Fruit fly (Drosophila melanogaster) whole organism, wandering third instar larva: ENCODE results near the gene CG31778.
A peak's percentile ranks its signal among the peaks of the same experiment; 100 is the strongest.

Experiments used
- Abd-B ChIP-seq: fragments of >200 bp; optimal IDR thresholded peaks from 2 replicates; lab custom pipeline; 2017; ENCODE audit warnings: missing biosample characterization, missing genetic modification characterization
- CG32264 ChIP-seq: fragments of 200-800 bp; sonication (Bioruptor generic); optimal IDR thresholded peaks from 2 replicates; lab custom pipeline; 2016; ENCODE audit warnings: missing biosample characterization, missing genetic modification characterization
- CG9705 ChIP-seq: fragments of 200-800 bp; sonication (Bioruptor generic); optimal IDR thresholded peaks from 2 replicates; lab custom pipeline; 2018; ENCODE audit warnings: missing biosample characterization, mild to moderate bottlenecking, missing genetic modification characterization
- Dfd ChIP-seq: fragments of >200 bp; optimal IDR thresholded peaks from 2 replicates; lab custom pipeline; 2017; ENCODE audit warnings: missing biosample characterization, missing genetic modification characterization
- Dif ChIP-seq: fragments of 200-275, 200-300 bp; sonication (Bioruptor generic); optimal IDR thresholded peaks from 2 replicates; lab custom pipeline; 2018; ENCODE audit warnings: missing biosample characterization, missing genetic modification characterization; ENCODE audit not compliant: partially characterized antibody
- GATAd ChIP-seq: sonication (Bioruptor generic); optimal IDR thresholded peaks from 2 replicates; lab custom pipeline; 2016; ENCODE audit warnings: missing biosample characterization, missing genetic modification characterization
- Hnf4 ChIP-seq: fragments of 200-800 bp; sonication (Bioruptor generic); optimal IDR thresholded peaks from 2 replicates; lab custom pipeline; 2016; ENCODE audit warnings: missing biosample characterization, mild to moderate bottlenecking, missing genetic modification characterization
- Hr78 ChIP-seq: fragments of >200 bp; optimal IDR thresholded peaks from 2 replicates; lab custom pipeline; 2017; ENCODE audit warnings: missing biosample characterization, missing genetic modification characterization
- Hr83 ChIP-seq: fragments of 200-300 bp; sonication (Bioruptor generic); optimal IDR thresholded peaks from 2 replicates; lab custom pipeline; 2016; ENCODE audit warnings: missing biosample characterization, mild to moderate bottlenecking, missing genetic modification characterization, moderate library complexity; ENCODE audit not compliant: poor library complexity, severe bottlenecking
- Jra ChIP-seq: sonication (Bioruptor generic); optimal IDR thresholded peaks from 2 replicates; lab custom pipeline; 2016; ENCODE audit warnings: missing biosample characterization, missing genetic modification characterization
- Myc ChIP-seq: fragments of >200 bp; optimal IDR thresholded peaks from 2 replicates; lab custom pipeline; 2017
- N ChIP-seq: fragments of >200 bp; optimal IDR thresholded peaks from 2 replicates; lab custom pipeline; 2018; ENCODE audit warnings: missing biosample characterization, missing external identifiers, missing genetic modification characterization
- Rel ChIP-seq, 2 experiments: fragments of 200-800 bp; sonication (Bioruptor generic) in 1 of 2; optimal IDR thresholded peaks; 2 replicates in 1 of 2; 3 replicates in 1 of 2; lab custom pipeline; 2016 to 2019; ENCODE audit warnings: mild to moderate bottlenecking in 2 of 2, missing biosample characterization in 2 of 2, missing genetic modification characterization in 2 of 2, moderate library complexity in 1 of 2
- Sp1 ChIP-seq: fragments of 200-800 bp; sonication (Bioruptor generic); optimal IDR thresholded peaks from 3 replicates; lab custom pipeline; 2019; ENCODE audit warnings: missing biosample characterization, mild to moderate bottlenecking, missing genetic modification characterization, moderate library complexity
- Vsx2 ChIP-seq: fragments of 200-300, 225-300 bp; sonication (Bioruptor generic); optimal IDR thresholded peaks from 2 replicates; lab custom pipeline; 2018; ENCODE audit warnings: missing biosample characterization, missing genetic modification characterization; ENCODE audit not compliant: partially characterized antibody
- br ChIP-seq: fragments of 200-800 bp; sonication (Bioruptor generic); optimal IDR thresholded peaks from 2 replicates; lab custom pipeline; 2016; ENCODE audit warnings: missing biosample characterization, missing genetic modification characterization
- brk ChIP-seq: fragments of 200-800 bp; sonication (Bioruptor generic); optimal IDR thresholded peaks from 2 replicates; lab custom pipeline; 2016; ENCODE audit warnings: missing biosample characterization, mild to moderate bottlenecking, missing genetic modification characterization
- dsf ChIP-seq: sonication (Bioruptor generic); optimal IDR thresholded peaks from 2 replicates; lab custom pipeline; 2016; ENCODE audit warnings: missing biosample characterization, missing genetic modification characterization, borderline replicate concordance
- ey ChIP-seq: fragments of 200-800 bp; sonication (Bioruptor generic); optimal IDR thresholded peaks from 2 replicates; lab custom pipeline; 2016; ENCODE audit warnings: missing biosample characterization, missing genetic modification characterization
- foxo ChIP-seq, 2 experiments: fragments of 200-800 bp; sonication (Bioruptor generic); optimal IDR thresholded peaks; 2 replicates in 1 of 2; 3 replicates in 1 of 2; lab custom pipeline; 2016 to 2017; ENCODE audit warnings: missing biosample characterization in 2 of 2, missing genetic modification characterization in 2 of 2
- h ChIP-seq: fragments of 200-800 bp; sonication (Bioruptor generic); optimal IDR thresholded peaks from 3 replicates; lab custom pipeline; 2016; ENCODE audit warnings: missing biosample characterization, mild to moderate bottlenecking, missing genetic modification characterization
- jim ChIP-seq: fragments of 175-275, 200-325 bp; sonication (Bioruptor generic); optimal IDR thresholded peaks from 2 replicates; lab custom pipeline; 2016; ENCODE audit warnings: missing biosample characterization, mild to moderate bottlenecking, missing genetic modification characterization
- lola ChIP-seq: fragments of >200 bp; optimal IDR thresholded peaks from 2 replicates; lab custom pipeline; 2017; ENCODE audit warnings: missing biosample characterization, missing genetic modification characterization
- pan ChIP-seq: fragments of >200 bp; optimal IDR thresholded peaks from 2 replicates; lab custom pipeline; 2017
- psq ChIP-seq: fragments of 200-800 bp; sonication (Bioruptor generic); optimal IDR thresholded peaks from 3 replicates; lab custom pipeline; 2017; ENCODE audit warnings: missing biosample characterization, mild to moderate bottlenecking, missing genetic modification characterization, moderate library complexity
- sage ChIP-seq: fragments of 200-800 bp; sonication (Bioruptor generic); optimal IDR thresholded peaks from 2 replicates; lab custom pipeline; 2016; ENCODE audit warnings: missing biosample characterization, mild to moderate bottlenecking, missing genetic modification characterization
- sv ChIP-seq: fragments of 200-800 bp; sonication (Bioruptor generic); optimal IDR thresholded peaks from 3 replicates; lab custom pipeline; 2016; ENCODE audit warnings: missing biosample characterization, missing genetic modification characterization
- tai ChIP-seq: sonication (Bioruptor generic); optimal IDR thresholded peaks from 2 replicates; lab custom pipeline; 2016; ENCODE audit warnings: missing biosample characterization, missing genetic modification characterization
- usp ChIP-seq: fragments of >200 bp; optimal IDR thresholded peaks from 2 replicates; lab custom pipeline; 2017; ENCODE audit warnings: missing biosample characterization, missing genetic modification characterization

The CG31778 gene

dm6 chr2L:3698992-3699514 is 6.2 kb downstream of the CG31778 start, which contains the start of the genes CG10031 and CG42464:
Gene CG10031 (minus strand): TSS chr2L:3699092.
Gene CG42464 (plus strand): TSS chr2L:3699464.
- no peak for TF ChIP-seq Myc (lab: Kevin White, UChicago)
- TF ChIP-seq brk (GFP tag; lab: Kevin White, UChicago), result no peak
- TF ChIP-seq tai (GFP tag; lab: Kevin White, UChicago), result no peak
- no peak for TF ChIP-seq br (GFP tag; lab: Kevin White, UChicago)
- TF ChIP-seq Hr78 (GFP tag; lab: Kevin White, UChicago), result no peak
- TF ChIP-seq usp (GFP tag; lab: Kevin White, UChicago), result no peak
- TF ChIP-seq sage (GFP tag; lab: Kevin White, UChicago), result no peak
- TF ChIP-seq Rel (GFP tag; optimal IDR thresholded peaks at IDR 0.05; lab: Kevin White, UChicago), result no peak
- TF ChIP-seq Rel (tag; optimal IDR thresholded peaks at IDR 0.05; lab: Kevin White, UChicago), result no peak
- no peak for TF ChIP-seq Hr83 (GFP tag; lab: Kevin White, UChicago)
- TF ChIP-seq pan (lab: Kevin White, UChicago), result no peak
- TF ChIP-seq CG9705 (GFP tag; lab: Kevin White, UChicago), result no peak
- no peak for TF ChIP-seq Jra
- no peak for TF ChIP-seq Dfd (GFP tag; lab: Kevin White, UChicago)
- TF ChIP-seq Hnf4, result no peak
- no peak for TF ChIP-seq N (GFP tag; lab: Kevin White, UChicago)
- no peak for TF ChIP-seq Abd-B
- TF ChIP-seq jim (GFP tag; lab: Kevin White, UChicago), result no peak
- no peak for TF ChIP-seq CG32264 (GFP tag; lab: Kevin White, UChicago)
- no peak for TF ChIP-seq lola (GFP tag; lab: Kevin White, UChicago)

- TF ChIP-seq ey (GFP tag; lab: Kevin White, UChicago), result no peak
- TF ChIP-seq sv (GFP tag; lab: Kevin White, UChicago), result no peak
- TF ChIP-seq usp (GFP tag; lab: Kevin White, UChicago), result no peak
- no peak for TF ChIP-seq foxo (GFP tag; optimal IDR thresholded peaks at IDR 0.05; lab: Kevin White, UChicago)
- TF ChIP-seq CG9705 (GFP tag; lab: Kevin White, UChicago), result no peak
- TF ChIP-seq, all 38 proteins: peak for 0
Observed at dm6 chr2L:3697772-3698171, 7.5 kb downstream of the CG31778 start, which contains the start of gene CG3604. Gene CG3604 (minus strand): TSS chr2L:3697872.

DNA sequence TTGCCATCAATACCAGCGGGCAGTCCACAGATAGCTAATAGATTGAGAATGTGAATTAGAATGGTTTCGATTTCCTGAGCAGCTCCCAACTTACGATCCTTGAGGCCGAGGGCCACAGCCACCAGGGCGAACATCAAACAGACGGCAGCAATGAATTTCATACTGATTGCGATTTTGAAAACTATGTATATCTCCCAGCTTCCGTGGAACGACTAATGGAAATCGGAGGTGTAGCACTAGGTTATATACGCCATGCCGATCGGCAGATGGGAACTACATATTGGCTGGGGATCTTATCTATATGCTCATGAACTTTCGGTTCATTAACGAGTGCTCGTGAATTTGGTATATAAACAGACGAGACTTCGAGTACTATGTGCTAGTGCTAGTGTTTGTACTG is 8.8 kb downstream of the CG31778 start, which contains the start of gene IM33:
TSS of gene IM33 (minus strand) at position 221 of the 400 bp plus-strand sequence.
- TF ChIP-seq Vsx2 (GFP tag; lab: Kevin White, UChicago) (no peak), Sp1 (GFP tag; lab: Kevin White, UChicago) (no peak)

- no peak for TF ChIP-seq Abd-B
- no peak for TF ChIP-seq Rel (GFP tag; optimal IDR thresholded peaks at IDR 0.05; lab: Kevin White, UChicago)
- TF ChIP-seq Rel (tag; optimal IDR thresholded peaks at IDR 0.05; lab: Kevin White, UChicago), result peak; percentile 96
Observed at dm6 chr2L:3695361-3695818, 9.9 kb downstream of the CG31778 start, which contains the start of gene CG16713. Gene CG16713 (minus strand): TSS chr2L:3695411.

- no peak for TF ChIP-seq GATAd (GFP tag; lab: Kevin White, UChicago)
- TF ChIP-seq CG9705 (GFP tag; lab: Kevin White, UChicago), result no peak
- TF ChIP-seq dsf (GFP tag; lab: Kevin White, UChicago), result no peak
- TF ChIP-seq h (GFP tag; lab: Kevin White, UChicago), result no peak
- TF ChIP-seq foxo (GFP tag; optimal IDR thresholded peaks at IDR 0.05; lab: Kevin White, UChicago), result no peak
- TF ChIP-seq tai (GFP tag; lab: Kevin White, UChicago), result no peak
- TF ChIP-seq Hr83 (GFP tag; lab: Kevin White, UChicago), result no peak
- no peak for TF ChIP-seq brk (GFP tag; lab: Kevin White, UChicago)
- TF ChIP-seq psq (GFP tag; lab: Kevin White, UChicago), result no peak
- no peak for TF ChIP-seq Dif (GFP tag; lab: Kevin White, UChicago)
- no peak for TF ChIP-seq CG32264 (GFP tag; lab: Kevin White, UChicago)
- no peak for TF ChIP-seq pan (lab: Kevin White, UChicago)
- TF ChIP-seq Hnf4, result no peak
- TF ChIP-seq jim (GFP tag; lab: Kevin White, UChicago), result no peak
Observed at dm6 chr2L:3694920-3695319, 10.4 kb downstream of the CG31778 start, which contains the start of gene CG43165. Gene CG43165 (minus strand): TSS chr2L:3695020.
